Worm (Caenorhabditis elegans): ENCODE data around the gene ckb-4.

ce11 chrV:2067419-2067818, 41.8 kb downstream of the ckb-4 start:
- TF ChIP-seq fos-1 (tag; optimal IDR thresholded peaks at IDR 0.05) = no peak
- TF ChIP-seq F13H6.1 (tag; optimal IDR thresholded peaks at IDR 0.05) = no peak
- no peak for TF ChIP-seq zag-1 (tag; optimal IDR thresholded peaks at IDR 0.05)
